Fruit fly (Drosophila melanogaster): ENCODE data around the gene CG42681.

dm6 chr2L:14706194-14706593 is 38.0 kb upstream of the CG42681 start:
- no peak for TF ChIP-seq insv (optimal IDR thresholded peaks at IDR 0.05)
- TF ChIP-seq Sin3A (optimal IDR thresholded peaks at IDR 0.05): no peak
- no peak for TF ChIP-seq h (optimal IDR thresholded peaks at IDR 0.05)
- no peak for TF ChIP-seq psq (optimal IDR thresholded peaks at IDR 0.05)
- TF ChIP-seq Myc (optimal IDR thresholded peaks at IDR 0.05): no peak
- TF ChIP-seq ttk (optimal IDR thresholded peaks at IDR 0.05): no peak
